Fruit fly (Drosophila melanogaster) whole organism, embryonic: ENCODE data around the gene CG10208.
A peak's percentile ranks its signal among the peaks of the same experiment; 100 is the strongest.

Experiments used
- Atf-2 ChIP-seq: fragments of 200-800 bp; sonication (Bioruptor generic); optimal IDR thresholded peaks from 2 replicates; lab custom pipeline; 2016; ENCODE audit warnings: missing biosample characterization, missing genetic modification characterization
- B-H1 ChIP-seq: fragments of 200-800 bp; sonication (Bioruptor generic); IDR thresholded peaks from 3 replicates; pipeline ENCODE4 v1.3.6; 2022; ENCODE audit warnings: missing biosample characterization, missing genetic modification characterization
- Bteb2 ChIP-seq: fragments of 200-800 bp; sonication (Bioruptor generic); optimal IDR thresholded peaks from 2 replicates; lab custom pipeline; 2016; ENCODE audit warnings: missing biosample characterization, missing genetic modification characterization
- C15 ChIP-seq: fragments of 200-800 bp; sonication (Bioruptor generic); IDR thresholded peaks from 3 replicates; pipeline ENCODE4 v1.3.6; 2022; ENCODE audit warnings: missing biosample characterization, missing genetic modification characterization
- CG11456 ChIP-seq: fragments of 200-800 bp; sonication (Bioruptor generic); IDR thresholded peaks from 3 replicates; pipeline ENCODE4 v1.3.6; 2022; ENCODE audit warnings: missing biosample characterization, missing genetic modification characterization
- CG12744 ChIP-seq: fragments of 200-800 bp; sonication (Bioruptor generic); optimal IDR thresholded peaks from 2 replicates; lab custom pipeline; 2016; ENCODE audit warnings: missing biosample characterization, missing genetic modification characterization
- CG14441 ChIP-seq: fragments of 200-800 bp; sonication (Bioruptor generic); IDR thresholded peaks from 2 replicates; pipeline ENCODE4 v1.3.6; 2022; ENCODE audit warnings: missing biosample characterization, missing genetic modification characterization
- CG14710 ChIP-seq: fragments of 200-800 bp; sonication (Bioruptor generic); optimal IDR thresholded peaks from 3 replicates; lab custom pipeline; 2019; ENCODE audit warnings: missing biosample characterization, mild to moderate bottlenecking, missing genetic modification characterization, moderate library complexity
- CG14860 ChIP-seq: fragments of 200-800 bp; sonication (Bioruptor generic); IDR thresholded peaks from 3 replicates; pipeline ENCODE4 v1.3.6; 2022; ENCODE audit warnings: missing biosample characterization, missing genetic modification characterization; ENCODE audit not compliant: partially characterized antibody
- CG17385 ChIP-seq: fragments of 200-800 bp; sonication (Bioruptor generic); optimal IDR thresholded peaks from 3 replicates; lab custom pipeline; 2018; ENCODE audit warnings: missing biosample characterization, mild to moderate bottlenecking, missing genetic modification characterization
- CG17612 ChIP-seq: fragments of 200-800 bp; sonication (Bioruptor generic); IDR thresholded peaks from 2 replicates; pipeline ENCODE4 v1.3.6; 2022; ENCODE audit warnings: missing biosample characterization, missing genetic modification characterization
- CG17829 ChIP-seq: fragments of 200-800 bp; optimal IDR thresholded peaks from 2 replicates; lab custom pipeline; 2019; ENCODE audit warnings: missing biosample characterization, mild to moderate bottlenecking, missing genetic modification characterization, moderate library complexity
- CG2202 ChIP-seq: fragments of 200-800 bp; sonication (Bioruptor generic); optimal IDR thresholded peaks from 2 replicates; lab custom pipeline; 2018; ENCODE audit warnings: missing biosample characterization, mild to moderate bottlenecking, missing genetic modification characterization
- CG30431 ChIP-seq: fragments of 200-800 bp; sonication (Bioruptor generic); optimal IDR thresholded peaks from 2 replicates; lab custom pipeline; 2017; ENCODE audit warnings: missing biosample characterization, missing genetic modification characterization
- CG4820 ChIP-seq: fragments of 200-800 bp; sonication (Bioruptor generic); optimal IDR thresholded peaks from 3 replicates; lab custom pipeline; 2016; ENCODE audit warnings: missing biosample characterization, missing genetic modification characterization
- CG5953 ChIP-seq: fragments of 200-800 bp; sonication (Bioruptor generic); IDR thresholded peaks from 2 replicates; pipeline ENCODE4 v1.3.6; 2022; ENCODE audit warnings: missing biosample characterization, missing genetic modification characterization
- CG7928 ChIP-seq: fragments of 200-800 bp; sonication (Bioruptor generic); optimal IDR thresholded peaks from 2 replicates; lab custom pipeline; 2017; ENCODE audit warnings: missing biosample characterization, mild to moderate bottlenecking, missing genetic modification characterization
- CG8765 ChIP-seq: fragments of 200-800 bp; sonication (Bioruptor generic); IDR thresholded peaks from 2 replicates; pipeline ENCODE4 v1.3.6; 2022; ENCODE audit warnings: missing biosample characterization, missing genetic modification characterization
- CG9609 ChIP-seq: fragments of 200-800 bp; sonication (Bioruptor generic); optimal IDR thresholded peaks from 3 replicates; lab custom pipeline; 2016; ENCODE audit warnings: missing biosample characterization, missing genetic modification characterization
- CG9876 ChIP-seq: fragments of 200-800 bp; sonication (Bioruptor generic); optimal IDR thresholded peaks from 2 replicates; lab custom pipeline; 2016; ENCODE audit warnings: missing biosample characterization, missing genetic modification characterization
- Dfd ChIP-seq, 2 experiments: fragments of >200 bp; optimal IDR thresholded peaks; 2 replicates each; lab custom pipeline; 2017; ENCODE audit warnings: missing biosample characterization in 2 of 2, missing genetic modification characterization in 2 of 2
- Fer2 ChIP-seq: fragments of 200-800 bp; sonication (Bioruptor generic); optimal IDR thresholded peaks from 2 replicates; lab custom pipeline; 2018; ENCODE audit warnings: missing biosample characterization, mild to moderate bottlenecking, missing genetic modification characterization, moderate library complexity
- Fer3 ChIP-seq: fragments of 200-800 bp; sonication (Bioruptor generic); optimal IDR thresholded peaks from 2 replicates; lab custom pipeline; 2018; ENCODE audit warnings: missing biosample characterization, mild to moderate bottlenecking, missing genetic modification characterization, moderate library complexity
- GATAe ChIP-seq: fragments of 200-800 bp; sonication (Bioruptor generic); conservative IDR thresholded peaks from 2 replicates; pipeline ENCODE4 v1.3.6; 2022; ENCODE audit warnings: missing biosample characterization, missing genetic modification characterization
- Gsc ChIP-seq: fragments of 200-800 bp; sonication (Bioruptor generic); IDR thresholded peaks from 2 replicates; pipeline ENCODE4 v1.3.6; 2022; ENCODE audit warnings: missing biosample characterization, missing genetic modification characterization
- MBD-R2 ChIP-seq: fragments of 200-800 bp; sonication (Bioruptor generic); IDR thresholded peaks from 2 replicates; pipeline ENCODE4 v1.3.6; 2022; ENCODE audit warnings: missing biosample characterization, missing genetic modification characterization
- Myb ChIP-seq: fragments of 200-800 bp; sonication (Bioruptor generic); optimal IDR thresholded peaks from 2 replicates; lab custom pipeline; 2016; ENCODE audit warnings: missing biosample characterization, missing genetic modification characterization
- Tbp ChIP-seq: fragments of >200 bp; optimal IDR thresholded peaks from 2 replicates; lab custom pipeline; 2018; ENCODE audit warnings: missing biosample characterization, missing genetic modification characterization
- Usf ChIP-seq: fragments of 200-800 bp; sonication (Bioruptor generic); optimal IDR thresholded peaks from 2 replicates; lab custom pipeline; 2017; ENCODE audit warnings: missing genotype, missing biosample characterization, missing genetic modification characterization
- ac ChIP-seq: fragments of 200-800 bp; sonication (Bioruptor generic); optimal IDR thresholded peaks from 3 replicates; lab custom pipeline; 2017; ENCODE audit warnings: missing biosample characterization, mild to moderate bottlenecking, missing genetic modification characterization
- al ChIP-seq: fragments of 200-800 bp; sonication (Bioruptor generic); IDR thresholded peaks from 2 replicates; pipeline ENCODE4 v1.3.6; 2022; ENCODE audit warnings: missing biosample characterization, missing genetic modification characterization
- bcd ChIP-seq: fragments of 200-800 bp; sonication (Bioruptor generic); optimal IDR thresholded peaks from 2 replicates; lab custom pipeline; 2017; ENCODE audit warnings: missing biosample characterization, mild to moderate bottlenecking, missing genetic modification characterization
- bsh ChIP-seq, 2 experiments: fragments of 200-800 bp; sonication (Bioruptor generic); optimal IDR thresholded peaks; 2 replicates each; lab custom pipeline; 2017 to 2018; ENCODE audit warnings: mild to moderate bottlenecking in 2 of 2, missing biosample characterization in 2 of 2, missing genetic modification characterization in 2 of 2, moderate library complexity in 1 of 2
- cas ChIP-seq: fragments of 200-800 bp; sonication (Bioruptor generic); IDR thresholded peaks from 2 replicates; pipeline ENCODE4 v1.3.6; 2022; ENCODE audit warnings: missing biosample characterization, missing genetic modification characterization
- cg ChIP-seq: fragments of 200-800 bp; sonication (Bioruptor generic); optimal IDR thresholded peaks from 3 replicates; lab custom pipeline; 2019; ENCODE audit warnings: missing biosample characterization, mild to moderate bottlenecking, missing genetic modification characterization, moderate library complexity
- emc ChIP-seq: fragments of 200-800 bp; sonication (Bioruptor generic); optimal IDR thresholded peaks from 2 replicates; lab custom pipeline; 2016; ENCODE audit warnings: missing biosample characterization, missing genetic modification characterization
- fu2 ChIP-seq: fragments of 200-800 bp; sonication (Bioruptor generic); optimal IDR thresholded peaks from 2 replicates; lab custom pipeline; 2016; ENCODE audit warnings: missing biosample characterization, missing genetic modification characterization
- gcm ChIP-seq: fragments of 200-800 bp; sonication (Bioruptor generic); optimal IDR thresholded peaks from 2 replicates; lab custom pipeline; 2019; ENCODE audit warnings: missing biosample characterization, mild to moderate bottlenecking, missing genetic modification characterization, moderate library complexity
- gfzf ChIP-seq: fragments of 200-800 bp; sonication (Bioruptor generic); optimal IDR thresholded peaks from 2 replicates; lab custom pipeline; 2016; ENCODE audit warnings: missing biosample characterization, mild to moderate bottlenecking, missing genetic modification characterization, moderate library complexity
- grau ChIP-seq: fragments of 200-800 bp; optimal IDR thresholded peaks from 3 replicates; lab custom pipeline; 2019; ENCODE audit warnings: missing biosample characterization, mild to moderate bottlenecking, missing genetic modification characterization, moderate library complexity
- grn ChIP-seq: fragments of 200-800 bp; sonication (Bioruptor generic); optimal IDR thresholded peaks from 3 replicates; lab custom pipeline; 2017; ENCODE audit warnings: missing biosample characterization, missing genetic modification characterization
- hbn ChIP-seq: fragments of 200-800 bp; sonication (Bioruptor generic); IDR thresholded peaks from 2 replicates; pipeline ENCODE4 v1.3.6; 2022; ENCODE audit warnings: missing biosample characterization, missing genetic modification characterization; ENCODE audit not compliant: partially characterized antibody
- lola ChIP-seq, 3 experiments: fragments of >200 bp in 2 of 3; fragments of 200-800 bp in 1 of 3; sonication (Bioruptor generic) in 1 of 3; optimal IDR thresholded peaks; 2 replicates each; lab custom pipeline; 2017 to 2019; ENCODE audit warnings: missing biosample characterization in 3 of 3, missing genetic modification characterization in 3 of 3, mild to moderate bottlenecking in 1 of 3, moderate library complexity in 1 of 3
- mam ChIP-seq: fragments of 200-800 bp; sonication (Bioruptor generic); optimal IDR thresholded peaks from 3 replicates; lab custom pipeline; 2016; ENCODE audit warnings: missing biosample characterization, missing genetic modification characterization
- otp ChIP-seq: fragments of 200-800 bp; sonication (Bioruptor generic); IDR thresholded peaks from 3 replicates; pipeline ENCODE4, ENCODE4 v1.3.6; 2022; ENCODE audit warnings: missing biosample characterization, missing genetic modification characterization
- phol ChIP-seq: fragments of 200-800 bp; sonication (Bioruptor generic); optimal IDR thresholded peaks from 3 replicates; lab custom pipeline; 2018; ENCODE audit warnings: missing biosample characterization, mild to moderate bottlenecking, missing genetic modification characterization, moderate library complexity
- psq ChIP-seq: fragments of 200-800 bp; sonication (Bioruptor generic); optimal IDR thresholded peaks from 2 replicates; lab custom pipeline; 2017; ENCODE audit warnings: missing biosample characterization, missing genetic modification characterization
- run ChIP-seq: fragments of 200-800 bp; sonication (Bioruptor generic); optimal IDR thresholded peaks from 3 replicates; lab custom pipeline; 2018; ENCODE audit warnings: missing biosample characterization, mild to moderate bottlenecking, missing genetic modification characterization
- sens ChIP-seq: fragments of 200-800 bp; sonication (Bioruptor generic); peaks from one replicate; lab custom pipeline; 2016; ENCODE audit warnings: missing biosample characterization, missing genetic modification characterization
- sim ChIP-seq: fragments of 200-800 bp; sonication (Bioruptor generic); IDR thresholded peaks from 2 replicates; pipeline ENCODE4 v1.3.6; 2022; ENCODE audit warnings: missing biosample characterization, missing genetic modification characterization
- vvl ChIP-seq: fragments of 200-800 bp; sonication (Bioruptor generic); IDR thresholded peaks from 2 replicates; pipeline ENCODE4 v1.3.6; 2022; ENCODE audit warnings: missing biosample characterization, missing genetic modification characterization
- wor ChIP-seq: fragments of 200-800 bp; sonication (Bioruptor generic); IDR thresholded peaks from 2 replicates; pipeline ENCODE4 v1.3.6; 2022; ENCODE audit warnings: missing biosample characterization, missing genetic modification characterization

Gene CG10208

dm6 chr3R:23817566-23818202, 43.8 kb upstream of the CG10208 start (continued):
- no peak for TF ChIP-seq MBD-R2 (GFP tag; lab: Robert Waterston, UW)
- no peak for TF ChIP-seq CG14710 (tag; lab: Kevin White, UChicago)
- TF ChIP-seq run (tag; lab: Kevin White, UChicago) = peak; percentile 4
- no peak for TF ChIP-seq emc
- no peak for TF ChIP-seq CG2202 (tag; lab: Kevin White, UChicago)
- no peak for TF ChIP-seq CG8765 (GFP tag; lab: Robert Waterston, UW)
- TF ChIP-seq Atf-2 (GFP tag; lab: Kevin White, UChicago) = peak; percentile 15
- TF ChIP-seq CG12744 = no peak
- no peak for TF ChIP-seq CG9876 (GFP tag; lab: Kevin White, UChicago)
- no peak for TF ChIP-seq ac (GFP tag; lab: Kevin White, UChicago)
- TF ChIP-seq CG5953 (GFP tag; lab: Robert Waterston, UW) = 0 out of 2 replicates have a peak, but pooled peaks have one; percentile 6
- TF ChIP-seq C15 (GFP tag; lab: Robert Waterston, UW) = no peak
- no peak for TF ChIP-seq gcm (GFP tag; lab: Kevin White, UChicago)
- TF ChIP-seq fu2 (GFP tag; lab: Kevin White, UChicago) = no peak
- no peak for TF ChIP-seq otp (GFP tag; lab: Robert Waterston, UW)
- TF ChIP-seq CG17385 (GFP tag; lab: Kevin White, UChicago) = no peak
- TF ChIP-seq al = no peak
- TF ChIP-seq CG17829 = peak; percentile 6
- TF ChIP-seq cg (GFP tag; lab: Kevin White, UChicago) = peak; percentile 39
- no peak for TF ChIP-seq CG30431 (GFP tag; lab: Kevin White, UChicago)
- TF ChIP-seq Fer3 (tag; lab: Kevin White, UChicago) = no peak
- TF ChIP-seq CG7928 (GFP tag; lab: Kevin White, UChicago) = no peak
- no peak for TF ChIP-seq B-H1
- no peak for TF ChIP-seq bcd (GFP tag; lab: Kevin White, UChicago)
- no peak for TF ChIP-seq Gsc (GFP tag; lab: Robert Waterston, UW)
- TF ChIP-seq bsh (GFP tag; optimal IDR thresholded peaks at IDR 0.05; lab: Kevin White, UChicago) = peak in 1 of 2 experiments; percentile 38
- no peak for TF ChIP-seq cas
- TF ChIP-seq CG11456 (GFP tag; lab: Robert Waterston, UW) = no peak
- no peak for TF ChIP-seq Dfd (GFP tag; optimal IDR thresholded peaks at IDR 0.05; lab: Kevin White, UChicago)
- no peak for TF ChIP-seq sens (GFP tag; lab: Kevin White, UChicago)
- TF ChIP-seq CG14860 (GFP tag; lab: Robert Waterston, UW) = no peak
- no peak for TF ChIP-seq sim (GFP tag; lab: Robert Waterston, UW)
- TF ChIP-seq Myb (GFP tag; lab: Kevin White, UChicago) = no peak
- no peak for TF ChIP-seq Usf
- TF ChIP-seq vvl = 0 out of 2 replicates have a peak, but pooled peaks have one; percentile 50
- no peak for TF ChIP-seq grn (GFP tag; lab: Kevin White, UChicago)
- TF ChIP-seq hbn = no peak
- peak; percentile 22 for TF ChIP-seq CG9609 (GFP tag; lab: Kevin White, UChicago)
- TF ChIP-seq GATAe = no peak
- no peak for TF ChIP-seq wor (GFP tag; lab: Robert Waterston, UW)
- TF ChIP-seq lola (GFP tag; optimal IDR thresholded peaks at IDR 0.05; lab: Kevin White, UChicago) = no peak
- TF ChIP-seq mam = peak; percentile 8
- no peak for TF ChIP-seq gfzf (GFP tag; lab: Kevin White, UChicago)
- TF ChIP-seq grau (tag; lab: Kevin White, UChicago) = peak; percentile 89
- peak; percentile 56 for TF ChIP-seq CG14441 (GFP tag; lab: Robert Waterston, UW)
- TF ChIP-seq CG17612 (GFP tag; lab: Robert Waterston, UW) = no peak
- TF ChIP-seq Tbp (GFP tag; lab: Kevin White, UChicago) = no peak
- no peak for TF ChIP-seq psq (GFP tag; lab: Kevin White, UChicago)
- no peak for TF ChIP-seq phol (tag; lab: Kevin White, UChicago)
- no peak for TF ChIP-seq CG4820
- no peak for TF ChIP-seq Fer2
- no peak for TF ChIP-seq Bteb2 (GFP tag; lab: Kevin White, UChicago)
